Worm (Caenorhabditis elegans) whole organism, young adult: ENCODE measurements around the gene flh-3.

Experiments
- B0261.1 ChIP-seq: sonication (generic microtip); optimal IDR thresholded peaks from 2 replicates; lab custom pipeline; 2016; ENCODE audit warnings: mild to moderate bottlenecking, missing genetic modification characterization, moderate library complexity, missing compliant biosample characterization
- C17E4.6 ChIP-seq: fragments of 200-800 bp; sonication (Bioruptor generic); IDR thresholded peaks from 2 replicates; pipeline ENCODE4 v1.3.6; 2022; ENCODE audit warnings: missing genetic modification reagents, missing genetic modification characterization, missing compliant biosample characterization
- F22D6.2 ChIP-seq: sonication (generic microtip); optimal IDR thresholded peaks from 2 replicates; lab custom pipeline; 2016; ENCODE audit warnings: mild to moderate bottlenecking, missing genetic modification characterization, missing compliant biosample characterization
- F57C9.4 ChIP-seq: sonication (generic microtip); optimal IDR thresholded peaks from 2 replicates; lab custom pipeline; 2017; ENCODE audit warnings: mild to moderate bottlenecking, missing genetic modification characterization, missing compliant biosample characterization
- T07F8.4 ChIP-seq: sonication (generic microtip); optimal IDR thresholded peaks from 2 replicates; lab custom pipeline; 2016; ENCODE audit warnings: mild to moderate bottlenecking, missing genetic modification characterization, moderate library complexity, missing compliant biosample characterization
- Y53F4B.3 ChIP-seq: fragments of 200-800 bp; sonication (Bioruptor generic); IDR thresholded peaks from 2 replicates; pipeline ENCODE4 v1.3.6; 2022; ENCODE audit warnings: missing genetic modification reagents, missing genetic modification characterization, missing compliant biosample characterization
- Y67H2A.10 ChIP-seq: fragments of 200-800 bp; sonication (Bioruptor generic); conservative IDR thresholded peaks from 2 replicates; pipeline ENCODE4 v1.3.6; 2022; ENCODE audit warnings: missing genetic modification reagents, missing genetic modification characterization, missing compliant biosample characterization
- Y79H2A.3 ChIP-seq: fragments of 200-800 bp; sonication (Bioruptor generic); conservative IDR thresholded peaks from 2 replicates; pipeline ENCODE4 v1.3.6; 2022; ENCODE audit warnings: missing genetic modification reagents, missing genetic modification characterization, missing compliant biosample characterization
- ama-1 ChIP-seq, 3 experiments: fragments of 150-350 bp in 1 of 3; sonication (generic microtip) in 2 of 3; optimal IDR thresholded peaks; 2 replicates each; lab custom pipeline; 2014 to 2018; ENCODE audit warnings: missing biosample characterization in 2 of 3, missing genetic modification characterization in 2 of 3, missing genetic modification reagents in 2 of 3
- aptf-3 ChIP-seq: fragments of 200-800 bp; sonication (Bioruptor generic); IDR thresholded peaks from 2 replicates; pipeline ENCODE4 v1.3.6; 2022; ENCODE audit warnings: missing genetic modification characterization, missing compliant biosample characterization
- atf-7 ChIP-seq: sonication (generic microtip); optimal IDR thresholded peaks from 2 replicates; lab custom pipeline; 2017; ENCODE audit warnings: mild to moderate bottlenecking, missing genetic modification characterization, missing compliant biosample characterization
- attf-5 ChIP-seq: fragments of 200-800 bp; sonication (Bioruptor generic); optimal IDR thresholded peaks from 2 replicates; lab custom pipeline; 2018; ENCODE audit warnings: mild to moderate bottlenecking, missing genetic modification characterization, missing compliant biosample characterization
- attf-6 ChIP-seq: fragments of 200-800 bp; sonication (Bioruptor generic); IDR thresholded peaks from 2 replicates; pipeline ENCODE4 v1.3.6; 2022; ENCODE audit warnings: missing genetic modification reagents, missing genetic modification characterization, missing compliant biosample characterization
- bed-2 ChIP-seq: fragments of 200-800 bp; sonication (Bioruptor generic); IDR thresholded peaks from 2 replicates; pipeline ENCODE4 v1.3.6; 2022; ENCODE audit warnings: missing genetic modification reagents, missing genetic modification characterization, missing compliant biosample characterization
- ccch-3 ChIP-seq: fragments of 200-800 bp; sonication (Bioruptor generic); optimal IDR thresholded peaks from 2 replicates; lab custom pipeline; 2018; ENCODE audit warnings: mild to moderate bottlenecking, missing genetic modification characterization, missing compliant biosample characterization
- die-1 ChIP-seq: sonication (generic microtip); optimal IDR thresholded peaks from 2 replicates; lab custom pipeline; 2016; ENCODE audit warnings: missing genotype, mild to moderate bottlenecking, missing genetic modification characterization, missing compliant biosample characterization
- dox-1 ChIP-seq: fragments of 200-800 bp; sonication (Bioruptor generic); IDR thresholded peaks from 2 replicates; pipeline ENCODE4 v1.3.6; 2022; ENCODE audit warnings: missing genetic modification reagents, missing genetic modification characterization, missing compliant biosample characterization
- dpff-1 ChIP-seq: sonication (generic microtip); optimal IDR thresholded peaks from 2 replicates; lab custom pipeline; 2017; ENCODE audit warnings: mild to moderate bottlenecking, missing genetic modification characterization, missing compliant biosample characterization
- egrh-3 ChIP-seq: fragments of 200-800 bp; sonication (Bioruptor generic); IDR thresholded peaks from 2 replicates; pipeline ENCODE4 v1.3.6; 2022; ENCODE audit warnings: missing genetic modification reagents, missing genetic modification characterization, missing compliant biosample characterization
- hmg-1.2 ChIP-seq: fragments of 200-800 bp; sonication (Bioruptor generic); IDR thresholded peaks from 2 replicates; pipeline ENCODE4 v1.3.6; 2022; ENCODE audit warnings: missing genetic modification reagents, missing genetic modification characterization, missing compliant biosample characterization
- hmg-20 ChIP-seq: fragments of 200-800 bp; sonication (Bioruptor generic); IDR thresholded peaks from 2 replicates; pipeline ENCODE4 v1.3.6; 2022; ENCODE audit warnings: missing genetic modification reagents, missing genetic modification characterization, missing compliant biosample characterization
- hrde-1 ChIP-seq: sonication (generic microtip); optimal IDR thresholded peaks from 2 replicates; lab custom pipeline; 2016; ENCODE audit warnings: missing genetic modification characterization, mild to moderate bottlenecking, missing compliant biosample characterization, moderate library complexity, missing genotype, missing genetic modification reagents, borderline replicate concordance
- lin-54 ChIP-seq: fragments of 200-800 bp; sonication (Bioruptor generic); optimal IDR thresholded peaks from 2 replicates; lab custom pipeline; 2018; ENCODE audit warnings: mild to moderate bottlenecking, missing genetic modification characterization, missing compliant biosample characterization
- lir-1 ChIP-seq: fragments of 200-800 bp; sonication (Bioruptor generic); conservative IDR thresholded peaks from 2 replicates; pipeline ENCODE4 v1.3.6; 2022; ENCODE audit warnings: missing genetic modification reagents, missing genetic modification characterization, missing compliant biosample characterization
- lsl-1 ChIP-seq: fragments of 200-800 bp; sonication (Bioruptor generic); optimal IDR thresholded peaks from 2 replicates; lab custom pipeline; 2018; ENCODE audit warnings: mild to moderate bottlenecking, missing genetic modification characterization, moderate library complexity, missing compliant biosample characterization
- madf-6 ChIP-seq: fragments of 200-800 bp; sonication (Bioruptor generic); IDR thresholded peaks from 2 replicates; pipeline ENCODE4 v1.3.6; 2022; ENCODE audit warnings: missing genetic modification reagents, missing genetic modification characterization, missing compliant biosample characterization
- madf-8 ChIP-seq: fragments of 200-800 bp; sonication (Bioruptor generic); conservative IDR thresholded peaks from 2 replicates; pipeline ENCODE4 v1.3.6; 2022; ENCODE audit warnings: missing genetic modification reagents, missing genetic modification characterization, missing compliant biosample characterization
- mel-28 ChIP-seq: sonication (generic microtip); optimal IDR thresholded peaks from 2 replicates; lab custom pipeline; 2016; ENCODE audit warnings: borderline replicate concordance, mild to moderate bottlenecking, missing genetic modification characterization, missing compliant biosample characterization
- nhr-90 ChIP-seq: sonication (generic microtip); optimal IDR thresholded peaks from 2 replicates; lab custom pipeline; 2016; ENCODE audit warnings: missing genotype, mild to moderate bottlenecking, missing genetic modification characterization, missing compliant biosample characterization
- unc-62 ChIP-seq: fragments of 150-350 bp; optimal IDR thresholded peaks from 2 replicates; lab custom pipeline; 2014; ENCODE audit warnings: missing biosample characterization, missing genetic modification reagents, missing genetic modification characterization
- zfh-2 ChIP-seq: fragments of 200-800 bp; sonication (Bioruptor generic); conservative IDR thresholded peaks from 2 replicates; pipeline ENCODE4 v1.3.6; 2022; ENCODE audit warnings: missing genetic modification reagents, missing genetic modification characterization, missing compliant biosample characterization

The flh-3 gene

DNA sequence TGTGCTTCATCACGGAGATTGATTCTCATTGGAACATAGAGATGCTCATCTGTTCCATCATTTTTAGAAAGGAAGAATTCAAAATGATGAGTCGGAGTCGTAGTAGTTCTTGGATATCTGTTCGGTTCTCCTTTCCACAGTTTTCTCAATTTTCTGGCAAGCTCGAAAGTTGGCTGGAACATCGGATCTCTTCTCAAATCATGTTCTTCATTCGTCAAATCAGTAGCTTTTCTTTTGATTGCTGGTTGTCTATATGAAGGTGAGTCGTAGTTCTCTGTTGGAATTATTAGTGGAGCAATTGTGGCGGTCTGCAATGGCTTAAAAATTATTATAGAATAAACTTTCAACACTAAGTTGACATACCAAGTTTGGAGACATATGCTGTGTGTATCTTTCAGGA is 7.6 kb upstream of the flh-3 start:
- TF ChIP-seq dpff-1 (tag; lab: Kevin White, UChicago): no peak
- no peak for TF ChIP-seq unc-62 (GFP tag; lab: Kevin White, UChicago)
- no peak for TF ChIP-seq nhr-90 (tag; lab: Kevin White, UChicago)
- TF ChIP-seq atf-7 (tag; lab: Kevin White, UChicago): no peak
- no peak for TF ChIP-seq attf-5 (GFP tag; lab: Kevin White, UChicago)
- TF ChIP-seq F22D6.2: no peak
- no peak for TF ChIP-seq die-1 (tag; lab: Kevin White, UChicago)
- no peak for TF ChIP-seq B0261.1
- TF ChIP-seq aptf-3: no peak
- no peak for TF ChIP-seq egrh-3 (GFP tag; lab: Robert Waterston, UW)
- TF ChIP-seq ama-1 (optimal IDR thresholded peaks at IDR 0.05; lab: Kevin White, UChicago): no peak
- TF ChIP-seq ama-1 (GFP tag; optimal IDR thresholded peaks at IDR 0.05; lab: Kevin White, UChicago): no peak
- TF ChIP-seq bed-2 (GFP tag; lab: Robert Waterston, UW): no peak
- TF ChIP-seq Y79H2A.3 (GFP tag; lab: Robert Waterston, UW): no peak
- TF ChIP-seq ccch-3: no peak
- TF ChIP-seq lin-54 (GFP tag; lab: Kevin White, UChicago): no peak
- no peak for TF ChIP-seq mel-28 (tag; lab: Kevin White, UChicago)

DNA sequence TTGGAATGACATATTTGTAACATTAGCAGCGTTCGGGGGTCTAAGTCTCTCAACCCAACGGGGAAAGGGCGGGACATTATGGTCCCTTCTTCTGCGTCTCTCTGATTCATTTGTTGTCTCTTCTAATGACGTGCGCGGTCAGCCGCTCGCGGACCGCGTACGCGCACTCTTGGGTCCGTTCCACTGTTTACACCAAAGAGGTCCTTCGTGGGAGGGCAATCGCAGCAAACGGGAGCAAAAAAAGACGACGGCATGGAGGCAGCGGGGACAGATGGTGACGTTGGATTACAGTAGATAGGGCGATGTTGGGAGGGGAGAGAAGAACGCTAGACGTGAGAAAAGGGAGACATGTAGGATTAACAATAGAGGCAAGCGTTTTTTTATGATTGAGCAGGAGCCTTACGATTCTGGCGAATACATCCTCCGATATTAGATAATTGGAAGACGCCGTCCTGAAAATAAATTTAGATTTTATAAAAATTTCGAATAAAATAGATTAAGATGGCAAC is 6.0 kb upstream of the flh-3 start, which contains the start of gene flh-1:
TSS of gene flh-1 (minus strand) at position 459 of the 509 bp plus-strand sequence.
- TF ChIP-seq zfh-2 (GFP tag; lab: Robert Waterston, UW): peak; percentile 52; the same call in 1 of the 2 replicates
- no peak for TF ChIP-seq Y67H2A.10
- 0 out of 2 replicates have a peak, but pooled peaks have one; percentile 19 for TF ChIP-seq madf-6 (GFP tag; lab: Robert Waterston, UW)

DNA sequence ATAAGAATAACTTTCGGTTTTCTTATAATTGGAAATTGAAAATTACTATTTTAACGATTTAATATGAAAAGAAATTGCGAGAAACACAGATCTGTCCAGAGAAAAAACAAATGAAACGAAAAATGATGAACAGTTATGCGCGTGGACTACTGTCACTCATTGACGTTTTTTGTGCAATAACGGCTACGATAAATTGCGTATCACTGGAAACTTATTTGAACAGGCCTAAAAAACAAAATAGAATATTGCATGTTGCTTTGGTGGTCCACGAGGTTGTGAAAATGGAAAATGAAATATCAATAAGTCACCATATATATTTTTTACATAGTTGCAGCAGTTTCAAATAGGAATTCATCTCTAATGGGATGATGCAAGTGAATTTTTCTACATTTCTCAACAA is 5.4 kb upstream of the flh-3 start:
- TF ChIP-seq lir-1 (GFP tag; lab: Robert Waterston, UW): no peak
- peak; percentile 78 for TF ChIP-seq madf-8
- peak; percentile 32 for TF ChIP-seq lsl-1 (GFP tag; lab: Kevin White, UChicago)
- TF ChIP-seq madf-6 (GFP tag; lab: Robert Waterston, UW): peak; percentile 58
- TF ChIP-seq, all 124 proteins: peak for 3

DNA sequence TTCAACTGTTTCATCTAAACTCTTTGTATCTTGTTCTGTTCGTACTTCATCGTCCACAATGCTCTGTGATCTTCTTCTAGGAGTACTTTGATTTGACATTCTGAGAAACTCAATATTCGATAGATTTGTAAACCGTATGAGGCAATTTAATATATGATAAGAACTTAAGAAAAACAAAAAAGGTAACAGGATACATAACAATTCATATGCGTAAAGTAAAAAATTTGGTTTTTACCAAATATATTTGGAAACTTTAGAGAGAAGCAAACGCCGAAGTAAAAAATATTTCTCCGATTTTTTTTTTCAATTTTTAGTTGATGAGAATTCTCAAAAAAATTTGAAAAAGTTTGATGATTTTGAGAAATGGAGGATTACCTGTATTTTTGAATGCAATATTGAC is 3.4 kb upstream of the flh-3 start, which contains the start of gene Y11D7A.19:
TSS of gene Y11D7A.19 (minus strand) at position 101 of the 400 bp plus-strand sequence.
- TF ChIP-seq bed-2 (GFP tag; lab: Robert Waterston, UW): no peak
- TF ChIP-seq T07F8.4: no peak
- no peak for TF ChIP-seq attf-6
- no peak for TF ChIP-seq F57C9.4 (tag; lab: Kevin White, UChicago)
- no peak for TF ChIP-seq hrde-1

DNA sequence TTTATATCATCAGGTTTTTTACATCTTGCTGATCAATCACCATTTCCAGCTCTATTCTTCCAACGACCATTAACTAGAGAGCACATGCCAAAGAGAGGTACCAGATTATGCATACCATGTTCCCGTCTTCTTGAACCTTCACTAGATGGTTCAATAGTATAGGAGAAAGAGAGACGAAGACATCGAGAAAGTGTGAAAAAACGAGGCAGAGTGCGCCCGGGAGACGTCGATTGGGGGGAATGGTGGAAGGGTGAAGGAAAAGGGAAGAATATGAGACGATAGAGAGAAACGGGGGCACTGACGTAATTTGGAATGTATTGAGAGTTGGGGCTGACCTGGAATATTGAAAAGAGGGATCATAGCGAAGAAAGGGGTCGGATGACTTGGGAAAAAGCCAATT is 2.3 kb upstream of the flh-3 start:
- TF ChIP-seq egrh-3 (GFP tag; lab: Robert Waterston, UW) (peak; percentile 19; the same call in 1 of the 2 replicates), hmg-20 (GFP tag; lab: Robert Waterston, UW) (no peak)

DNA sequence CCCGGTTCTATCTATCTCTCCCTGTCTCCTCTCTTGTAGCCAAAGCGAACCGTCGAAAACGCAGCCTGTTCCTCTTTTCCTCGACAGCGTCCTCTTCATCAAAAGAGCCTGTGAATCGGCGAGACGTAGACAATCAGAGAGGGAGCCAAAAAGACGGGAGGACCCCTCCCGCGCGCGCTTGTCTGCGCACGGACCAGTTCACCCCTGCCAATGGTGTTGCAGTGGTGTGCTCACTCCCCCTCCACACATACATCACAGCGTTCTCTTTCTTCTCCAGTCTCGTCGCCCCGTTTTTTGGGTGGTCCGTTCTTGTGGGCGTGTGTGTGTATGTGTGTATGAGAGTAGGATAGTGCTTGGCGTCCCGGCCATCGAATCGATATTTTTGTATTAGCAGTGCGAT is 980 bp upstream of the flh-3 start:
- TF ChIP-seq hmg-1.2: peak; percentile 35; the same call in 1 of the 2 replicates
- no peak for TF ChIP-seq Y53F4B.3 (GFP tag; lab: Robert Waterston, UW)
- 0 out of 2 replicates have a peak, but pooled peaks have one; percentile 25 for TF ChIP-seq C17E4.6
- TF ChIP-seq egrh-3 (GFP tag; lab: Robert Waterston, UW): peak; percentile 65; the same call in 1 of the 2 replicates
- TF ChIP-seq dox-1 (GFP tag; lab: Robert Waterston, UW): no peak
